Fruit fly (Drosophila melanogaster): ENCODE measurements around the gene mRpL4.

The mRpL4 gene

dm6 chr2L:16302773-16303279 is 26.1 kb downstream of the mRpL4 start, which contains the start of gene GMF:
TSS of gene GMF (minus strand) at chr2L:16302954.
- peak; percentile 44 for TF ChIP-seq noc (tag; optimal IDR thresholded peaks at IDR 0.05)

DNA sequence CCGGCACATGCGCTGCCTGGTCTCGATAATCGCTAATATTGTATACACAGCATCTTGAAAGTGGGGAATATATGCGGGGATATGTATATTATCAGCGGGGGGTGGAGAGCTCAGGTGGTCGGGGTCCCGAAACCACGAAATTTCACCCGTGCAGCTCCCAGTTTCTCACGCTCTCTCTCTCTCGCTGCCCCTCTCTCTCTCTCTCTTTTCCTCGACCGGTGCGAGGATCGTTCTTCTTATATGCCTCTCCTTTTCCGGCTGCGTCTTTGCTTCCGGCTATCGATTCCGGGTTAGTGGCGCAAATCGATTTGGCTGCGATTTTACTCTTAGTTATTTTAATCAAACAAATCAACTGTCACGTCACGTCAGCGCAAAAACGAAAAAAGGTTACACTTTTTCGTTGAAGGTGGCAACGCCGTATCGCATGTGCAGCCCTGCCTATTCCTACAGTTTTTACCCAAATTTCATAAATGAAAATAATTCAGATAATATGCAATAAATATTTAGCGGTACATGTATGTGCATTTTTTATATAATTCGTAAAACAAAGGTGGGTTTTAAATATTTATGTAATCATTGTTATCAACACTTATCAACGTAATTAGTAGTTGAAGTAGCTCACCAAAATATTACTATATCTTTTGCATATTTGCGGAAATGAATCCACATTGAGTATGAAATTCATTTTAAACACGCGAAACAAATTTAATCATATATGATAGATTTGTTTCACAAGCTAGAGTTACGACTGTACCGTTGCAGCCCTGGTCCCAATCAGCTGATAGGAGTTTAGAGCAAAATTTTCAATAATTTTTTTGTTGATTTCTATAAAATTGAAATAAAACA is 29.2 kb downstream of the mRpL4 start, which contains the start of the genes heix and CG17328:
Gene heix, minus strand, starts transcription at position 393 of the 846 bp plus-strand sequence.
Gene CG17328, plus strand, starts transcription at position 478 of the 846 bp plus-strand sequence.
- TF ChIP-seq noc (tag; optimal IDR thresholded peaks at IDR 0.05) = no peak

dm6 chr2L:16293703-16294233 is 35.2 kb downstream of the mRpL4 start, which contains the start of gene Cyp303a1:
TSS of gene Cyp303a1 (plus strand) at chr2L:16294183.
- no peak for TF ChIP-seq noc (tag; optimal IDR thresholded peaks at IDR 0.05)

dm6 chr2L:16292975-16293501 is 35.9 kb downstream of the mRpL4 start, which contains the start of gene CG13258:
TSS of gene CG13258 (minus strand) at chr2L:16293025.
- no peak for TF ChIP-seq noc (tag; optimal IDR thresholded peaks at IDR 0.05)

DNA sequence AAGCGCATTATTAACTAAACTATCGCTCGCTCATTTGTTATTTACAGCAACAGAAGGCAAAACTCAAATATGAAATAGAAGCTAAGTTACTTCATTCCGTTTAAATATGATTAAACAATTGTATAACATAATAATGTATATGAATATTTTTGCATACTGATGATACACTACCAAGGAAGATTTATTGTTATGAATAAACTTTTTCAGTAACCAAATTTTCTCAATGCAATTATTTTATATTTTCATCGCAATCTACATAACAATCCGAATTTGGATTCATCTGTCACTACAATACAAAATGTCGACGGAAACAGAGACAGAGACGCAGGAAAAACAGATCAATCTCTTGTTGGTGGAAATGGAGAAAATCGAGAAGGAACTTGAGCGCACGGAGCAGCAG is 37.9 kb downstream of the mRpL4 start, which contains the start of gene CG17329:
Gene CG17329, plus strand, starts transcription at position 301 of the 400 bp plus-strand sequence.
- no peak for TF ChIP-seq noc (tag; optimal IDR thresholded peaks at IDR 0.05)

dm6 chr2L:16288393-16288731 is 40.6 kb downstream of the mRpL4 start:
- no peak for TF ChIP-seq noc (tag; optimal IDR thresholded peaks at IDR 0.05)

DNA sequence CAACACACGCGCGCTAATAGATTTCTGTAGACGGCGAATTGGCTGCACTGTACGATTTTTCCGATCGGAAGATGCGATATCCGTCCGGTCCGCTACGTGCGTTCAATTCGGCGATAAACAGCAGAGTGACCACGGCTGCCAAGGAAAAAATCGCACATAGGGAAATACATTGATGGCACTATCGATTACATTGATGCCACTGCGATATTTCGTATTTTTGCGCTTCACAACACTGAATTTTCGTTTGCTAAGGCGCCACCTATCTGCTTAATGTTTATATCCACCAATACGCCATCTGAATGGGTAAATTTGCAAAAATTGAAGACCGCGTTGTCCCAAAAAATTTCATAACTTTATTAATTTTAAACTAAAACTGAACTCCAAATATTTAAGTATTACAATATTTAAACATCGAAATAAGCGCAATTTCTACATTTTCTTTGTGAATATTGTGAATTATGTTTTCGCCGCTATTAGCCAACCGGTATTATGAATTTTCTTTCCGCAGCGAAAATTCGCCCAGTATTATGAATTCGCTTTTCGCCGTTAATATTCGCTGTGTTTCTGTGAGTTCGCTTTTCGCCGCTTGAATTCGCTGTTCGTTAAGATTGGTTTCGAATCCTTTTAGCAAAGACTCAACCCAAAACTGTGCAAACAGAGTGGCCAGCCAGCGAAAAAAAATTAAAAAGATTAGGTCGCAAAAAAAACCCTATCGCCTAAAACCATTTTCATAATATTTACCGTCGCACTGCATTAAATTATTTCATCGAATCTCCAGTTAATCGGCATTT is 41.1 kb downstream of the mRpL4 start, which contains the start of the genes crp and pkaap:
Gene crp, minus strand, starts transcription at position 129 of the 791 bp plus-strand sequence.
Gene pkaap, plus strand, starts transcription at position 689 of the 791 bp plus-strand sequence.
- TF ChIP-seq noc (tag; optimal IDR thresholded peaks at IDR 0.05) = no peak

DNA sequence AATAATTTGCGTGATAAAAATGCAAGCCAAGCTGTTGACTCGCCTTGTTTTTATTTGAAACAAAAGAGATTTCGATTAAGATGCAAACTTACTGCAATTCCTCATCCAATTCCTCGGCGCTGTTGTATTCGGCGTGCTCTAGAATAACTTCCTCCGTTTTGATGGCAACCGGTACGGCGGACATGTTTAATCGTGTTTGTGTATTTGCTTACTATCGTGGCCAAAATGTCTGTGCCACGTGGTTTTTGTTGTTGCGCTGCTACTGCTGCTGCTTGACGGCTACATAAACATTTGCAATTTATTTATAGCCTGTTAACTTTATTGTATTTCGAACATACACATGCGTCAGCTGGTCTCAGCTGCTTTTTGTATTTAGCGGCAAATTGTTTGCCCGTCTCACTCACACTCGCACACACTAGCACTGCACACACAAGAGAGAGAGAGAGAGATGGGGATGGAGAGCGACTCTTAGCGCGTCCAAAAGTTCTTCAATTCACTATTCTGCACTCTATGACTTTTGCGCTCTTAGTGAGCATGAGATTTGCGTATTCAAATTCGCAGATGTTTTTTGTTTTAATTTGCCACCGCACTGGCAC is 41.8 kb downstream of the mRpL4 start:
- no peak for TF ChIP-seq noc (tag; optimal IDR thresholded peaks at IDR 0.05)

DNA sequence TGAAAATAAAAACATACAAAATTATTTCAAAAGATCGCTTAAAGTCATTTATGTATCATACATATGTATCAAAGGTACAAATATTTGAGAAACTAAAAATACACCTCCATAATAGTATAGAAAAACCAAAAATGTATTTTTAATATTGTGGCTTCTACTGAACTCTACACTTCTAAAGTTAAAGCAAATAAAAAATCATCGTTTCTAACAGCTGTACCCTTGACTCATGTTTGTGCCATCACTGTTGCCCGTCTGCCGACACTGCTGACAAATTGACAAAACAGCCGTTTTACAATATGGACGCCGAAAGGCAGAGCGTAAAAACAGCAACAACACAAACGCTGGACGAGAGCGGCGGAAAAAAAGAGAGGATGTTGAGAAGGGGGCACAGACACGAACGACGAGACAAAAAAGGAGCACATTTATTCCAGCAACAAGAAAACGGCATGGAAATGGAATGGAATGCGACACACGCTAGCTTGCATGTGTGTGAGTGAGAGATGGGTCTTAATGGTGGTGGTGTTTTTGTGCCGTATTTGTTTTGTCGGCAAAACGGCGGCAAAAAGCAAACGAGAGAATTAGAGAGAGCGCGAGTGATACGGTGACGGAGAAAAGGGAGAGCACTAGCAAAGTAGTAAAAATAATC is 42.4 kb downstream of the mRpL4 start:
- TF ChIP-seq noc (tag; optimal IDR thresholded peaks at IDR 0.05) = peak; percentile 83

- TF ChIP-seq noc (tag; optimal IDR thresholded peaks at IDR 0.05) = peak; percentile 83
Measured at dm6 chr2L:16285692-16286359, 43.1 kb downstream of the mRpL4 start.

DNA sequence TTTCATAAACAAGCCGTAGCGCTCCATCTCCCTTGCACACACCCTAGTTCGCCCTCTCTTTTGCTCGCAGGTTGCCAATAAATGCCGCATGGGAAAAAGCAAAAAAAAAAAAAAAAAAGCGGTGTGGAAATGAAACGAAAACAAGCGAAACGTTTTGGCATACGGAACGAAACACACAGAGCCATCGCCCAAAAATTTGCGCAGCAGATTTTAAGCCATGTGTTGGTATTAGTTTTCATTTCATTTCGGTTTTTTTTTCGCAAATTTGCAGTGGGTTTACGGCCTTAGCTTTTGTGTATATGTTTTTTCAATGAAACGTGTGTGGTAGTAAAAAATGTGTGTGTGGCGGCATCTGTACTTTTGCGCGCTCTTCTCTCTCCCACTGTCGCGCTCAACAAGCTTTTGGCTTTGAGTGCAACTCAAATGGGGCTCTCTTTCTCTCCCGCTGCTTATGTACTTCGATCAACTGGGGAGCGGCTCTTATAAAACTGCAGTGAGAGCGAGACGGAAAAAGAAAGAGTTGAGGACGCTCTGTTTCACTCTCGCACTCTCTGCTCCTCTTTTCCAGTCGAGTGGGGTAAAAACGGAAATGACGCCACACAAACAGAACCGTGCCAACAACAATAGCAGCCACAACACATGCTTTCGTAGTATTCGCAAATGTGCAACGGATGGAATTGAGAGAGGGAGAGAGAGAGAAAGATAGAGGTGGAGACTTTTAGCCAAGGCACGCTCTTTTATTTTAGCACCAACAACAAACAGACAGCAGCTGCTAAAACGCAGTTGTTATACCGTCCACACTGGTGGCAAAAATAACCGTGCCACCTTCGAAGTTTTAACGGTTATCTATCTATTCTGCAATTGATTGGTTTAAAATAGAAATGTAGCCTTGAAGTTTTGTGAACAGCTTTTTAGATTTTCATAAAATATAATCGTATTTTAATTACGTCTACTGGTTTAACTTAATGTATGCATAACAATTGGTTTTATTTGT is 44.3 kb downstream of the mRpL4 start:
- peak; percentile 72 for TF ChIP-seq noc (tag; optimal IDR thresholded peaks at IDR 0.05)

dm6 chr2L:16282856-16283255 is 46.1 kb downstream of the mRpL4 start:
- no peak for TF ChIP-seq noc (tag; optimal IDR thresholded peaks at IDR 0.05)

DNA sequence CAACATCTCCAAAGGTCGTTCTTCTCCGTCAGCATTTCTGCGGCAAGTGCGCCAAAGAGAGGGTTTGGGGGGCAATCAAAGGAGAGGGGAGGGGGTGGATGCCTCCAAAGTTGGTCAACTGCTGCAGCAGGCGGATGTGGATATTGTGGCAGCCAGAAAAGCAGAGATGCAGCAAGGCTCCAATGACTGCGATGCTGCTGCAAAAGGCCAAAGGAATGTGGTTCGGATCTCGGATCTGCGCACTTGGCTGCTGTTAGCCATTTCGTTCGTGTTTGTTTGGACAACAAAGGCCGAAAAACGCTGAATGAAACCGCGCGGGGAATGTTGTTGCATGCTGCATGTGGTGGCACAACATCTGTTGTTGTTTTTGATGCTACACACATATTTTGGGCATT is 46.9 kb downstream of the mRpL4 start:
- no peak for TF ChIP-seq noc (tag; optimal IDR thresholded peaks at IDR 0.05)

All from whole organism, larva.